Worm (Caenorhabditis elegans) whole organism, mixed stage, embryonic: Measurements from ENCODE around the gene lgc-30.

Source experiments
- ceh-43 ChIP-seq: fragments of 200-800 bp; sonication (Bioruptor generic); optimal IDR thresholded peaks from 2 replicates; lab custom pipeline; 2018; ENCODE audit warnings: mild to moderate bottlenecking, missing genetic modification characterization, moderate library complexity, missing compliant biosample characterization
- ces-1 ChIP-seq: fragments of 150-350 bp; optimal IDR thresholded peaks from 2 replicates; lab custom pipeline; 2014; ENCODE audit warnings: missing biosample characterization, missing genetic modification reagents, missing genetic modification characterization
- drap-1 ChIP-seq: fragments of 200-800 bp; sonication (Bioruptor generic); optimal IDR thresholded peaks from 3 replicates; lab custom pipeline; 2018; ENCODE audit warnings: mild to moderate bottlenecking, missing genetic modification characterization, missing compliant biosample characterization
- elt-1 ChIP-seq: sonication (generic microtip); optimal IDR thresholded peaks from 2 replicates; lab custom pipeline; 2017; ENCODE audit warnings: missing genetic modification characterization, mild to moderate bottlenecking, missing compliant biosample characterization, antibody characterized with exemption, moderate library complexity, borderline replicate concordance; ENCODE audit not compliant: insufficient read depth
- elt-3 ChIP-seq: fragments of 150-350 bp; optimal IDR thresholded peaks from 2 replicates; lab custom pipeline; 2014; ENCODE audit warnings: missing biosample characterization, missing genetic modification characterization
- lsy-2 ChIP-seq: fragments of 150-350 bp; optimal IDR thresholded peaks from 2 replicates; lab custom pipeline; 2014; ENCODE audit warnings: missing biosample characterization, missing genetic modification characterization
- mls-2 ChIP-seq: sonication (generic microtip); optimal IDR thresholded peaks from 2 replicates; lab custom pipeline; 2016; ENCODE audit warnings: mild to moderate bottlenecking, missing genetic modification characterization, moderate library complexity, missing compliant biosample characterization
- nhr-237 ChIP-seq: fragments of 150-350 bp; optimal IDR thresholded peaks from 2 replicates; lab custom pipeline; 2014; ENCODE audit warnings: missing biosample characterization, missing genetic modification characterization
- nhr-76 ChIP-seq: sonication (generic microtip); optimal IDR thresholded peaks from 2 replicates; lab custom pipeline; 2017; ENCODE audit warnings: missing biosample characterization, missing genetic modification characterization
- sem-2 ChIP-seq: fragments of 200-800 bp; sonication (Bioruptor generic); optimal IDR thresholded peaks from 2 replicates; lab custom pipeline; 2018; ENCODE audit warnings: mild to moderate bottlenecking, missing genetic modification characterization, missing compliant biosample characterization
- snpc-4 ChIP-seq: fragments of 150-350 bp; optimal IDR thresholded peaks from 2 replicates; lab custom pipeline; 2014; ENCODE audit warnings: missing biosample characterization, missing genetic modification characterization
- sptf-1 ChIP-seq: sonication (generic microtip); optimal IDR thresholded peaks from 2 replicates; lab custom pipeline; 2017; ENCODE audit warnings: mild to moderate bottlenecking, missing genetic modification characterization, moderate library complexity, missing compliant biosample characterization
- unc-39 ChIP-seq: fragments of 150-350 bp; optimal IDR thresholded peaks from 2 replicates; lab custom pipeline; 2014; ENCODE audit warnings: missing biosample characterization, missing genetic modification characterization
- unc-62 ChIP-seq: fragments of 150-350 bp; optimal IDR thresholded peaks from 2 replicates; lab custom pipeline; 2014; ENCODE audit warnings: missing biosample characterization, missing genetic modification reagents, missing genetic modification characterization

DNA sequence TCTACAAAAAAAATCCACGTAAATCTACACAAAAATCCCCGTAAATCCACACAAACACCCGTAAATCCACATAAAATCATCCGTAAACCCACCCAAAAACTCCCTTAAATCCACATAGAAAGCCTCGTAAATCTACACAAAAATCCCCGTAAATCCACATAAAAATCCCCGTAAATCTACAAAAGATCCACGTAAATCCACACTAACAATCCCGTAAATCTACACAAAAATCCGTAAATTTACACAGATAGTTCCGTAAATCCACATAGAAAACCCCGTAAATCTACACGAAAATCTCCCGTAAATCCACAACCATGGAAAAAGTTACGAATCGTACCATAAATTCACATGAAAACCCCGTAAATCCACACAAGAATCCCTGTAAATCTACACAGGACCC is 46.0 kb upstream of the lgc-30 start:
- no peak for TF ChIP-seq mls-2
- no peak for TF ChIP-seq lsy-2 (tag; lab: Kevin White, UChicago)
- no peak for TF ChIP-seq nhr-76
- TF ChIP-seq elt-3 (tag; lab: Kevin White, UChicago): no peak
- no peak for TF ChIP-seq elt-1 (tag; lab: Kevin White, UChicago)
- TF ChIP-seq unc-39 (tag; lab: Kevin White, UChicago): no peak
- no peak for TF ChIP-seq snpc-4 (tag; lab: Kevin White, UChicago)
- TF ChIP-seq unc-62 (GFP tag; lab: Kevin White, UChicago): no peak
- TF ChIP-seq sptf-1 (tag; lab: Kevin White, UChicago): no peak
- no peak for TF ChIP-seq nhr-237
- TF ChIP-seq ceh-43: no peak
- no peak for TF ChIP-seq sem-2 (GFP tag; lab: Kevin White, UChicago)
- no peak for TF ChIP-seq drap-1 (GFP tag; lab: Kevin White, UChicago)
- no peak for TF ChIP-seq ces-1
